Fruit fly (Drosophila melanogaster): Measurements from ENCODE around the gene Mur29B.

Gene Mur29B

dm6 chr2L:8362273-8362954 is 10.4 kb downstream of the Mur29B start, which contains the start of gene CG7627 (continued):
- TF ChIP-seq Ets97D (GFP tag; optimal IDR thresholded peaks at IDR 0.05) (peak; percentile 42), Sox100B (GFP tag; optimal IDR thresholded peaks at IDR 0.05) (peak; percentile 79), CG10366 (GFP tag; IDR thresholded peaks at IDR 0.05) (peak; percentile 73), Dref (GFP tag; IDR thresholded peaks at IDR 0.05) (peak; percentile 27), Ada2b (GFP tag; IDR thresholded peaks at IDR 0.05) (peak; percentile 83), pzg (GFP tag; optimal IDR thresholded peaks at IDR 0.05) (peak; percentile 9), lilli (GFP tag; optimal IDR thresholded peaks at IDR 0.05) (peak; percentile 89), Atf6 (GFP tag; IDR thresholded peaks at IDR 0.05) (peak; percentile 85), CG1792 (GFP tag; optimal IDR thresholded peaks at IDR 0.05) (peak; percentile 43), Opbp (GFP tag; IDR thresholded peaks at IDR 0.05; ENCODE audit: partially characterized antibody) (no peak), CrebB (tag; optimal IDR thresholded peaks at IDR 0.05) (peak; percentile 64), CG9797 (GFP tag; optimal IDR thresholded peaks at IDR 0.05) (no peak), cad (GFP tag; optimal IDR thresholded peaks at IDR 0.05) (no peak), CG18599 (GFP tag; optimal IDR thresholded peaks at IDR 0.05) (peak; percentile 94), rib (GFP tag; IDR thresholded peaks at IDR 0.05) (peak; percentile 57; the same call in 1 of the 2 replicates), peb (GFP tag; IDR thresholded peaks at IDR 0.05) (peak; percentile 65), B-H1 (GFP tag; IDR thresholded peaks at IDR 0.05) (no peak), chn (GFP tag; optimal IDR thresholded peaks at IDR 0.05) (peak; percentile 56), tio (GFP tag; optimal IDR thresholded peaks at IDR 0.05) (peak; percentile 69), Optix (GFP tag; IDR thresholded peaks at IDR 0.05) (peak; percentile 64; the same call in 1 of the 3 replicates), Doc2 (GFP tag; IDR thresholded peaks at IDR 0.05) (peak; percentile 21; the same call in 1 of the 2 replicates), Mad (GFP tag; optimal IDR thresholded peaks at IDR 0.05) (no peak), nau (GFP tag; optimal IDR thresholded peaks at IDR 0.05) (peak; percentile 34), sob (GFP tag; IDR thresholded peaks at IDR 0.05) (peak; percentile 64), CG31365 (tag; optimal IDR thresholded peaks at IDR 0.05) (peak; percentile 59), CG11093 (GFP tag; IDR thresholded peaks at IDR 0.05) (peak; percentile 63; the same call in 1 of the 3 replicates), Ptx1 (GFP tag; IDR thresholded peaks at IDR 0.05) (peak; percentile 83), CG18619 (GFP tag; optimal IDR thresholded peaks at IDR 0.05) (peak; percentile 71), sqz (GFP tag; optimal IDR thresholded peaks at IDR 0.05) (peak; percentile 53), CG9609 (GFP tag; optimal IDR thresholded peaks at IDR 0.05) (peak; percentile 72), twi (tag; optimal IDR thresholded peaks at IDR 0.05) (no peak), Fer2 (tag; optimal IDR thresholded peaks at IDR 0.05) (peak; percentile 58), TFAM (GFP tag; optimal IDR thresholded peaks at IDR 0.05) (no peak), BEAF-32 (GFP tag; optimal IDR thresholded peaks at IDR 0.05) (no peak), Adf1 (GFP tag; IDR thresholded peaks at IDR 0.05) (peak; percentile 68), toy (GFP tag; IDR thresholded peaks at IDR 0.05) (peak; percentile 54; the same call in 1 of the 2 replicates), dpn (GFP tag; optimal IDR thresholded peaks at IDR 0.05) (peak; percentile 67 to 77), mld (GFP tag; IDR thresholded peaks at IDR 0.05; ENCODE audit: partially characterized antibody) (no peak), seq (GFP tag; IDR thresholded peaks at IDR 0.05) (peak; percentile 71), gsb (GFP tag; IDR thresholded peaks at IDR 0.05) (peak; percentile 43; the same call in 1 of the 2 replicates), trh (GFP tag; optimal IDR thresholded peaks at IDR 0.05) (peak; percentile 34), NK7.1 (GFP tag; optimal IDR thresholded peaks at IDR 0.05) (peak; percentile 63), vvl (GFP tag; IDR thresholded peaks at IDR 0.05) (peak; percentile 83), NfI (GFP tag; optimal IDR thresholded peaks at IDR 0.05) (peak; percentile 52), tna (GFP tag; IDR thresholded peaks at IDR 0.05; ENCODE audit: partially characterized antibody) (no peak), hb (GFP tag; IDR thresholded peaks at IDR 0.05; ENCODE audit: partially characterized antibody) (no peak), CG14965 (GFP tag; optimal IDR thresholded peaks at IDR 0.05; ENCODE audit: borderline replicate concordance) (no peak), CG10209 (GFP tag; optimal IDR thresholded peaks at IDR 0.05) (peak; percentile 79), CG2712 (tag; optimal IDR thresholded peaks at IDR 0.05) (peak; percentile 79), inv (GFP tag; IDR thresholded peaks at IDR 0.05; ENCODE audit: partially characterized antibody) (no peak)
